Comparison of ENCODE assay signal across 5 fruit fly cellular contexts in genomic region chr3R:18743270-18743922, dm6.
TF ChIP-seq lines count a peak whose summit lies in the region.

Mekk1 (minus strand) TSS chr3R:18743594.

- TF ChIP-seq CTCF in whole organism, embryonic (GFP tag; optimal IDR thresholded peaks at IDR 0.05; lab: Kevin White, UChicago) = peak; percentile 34

TF ChIP-seq in whole organism, adult, 20 proteins besides CTCF, POLR2A, EP300 and RAD21 (continues in another document):
- TF ChIP-seq CG33017 (tag; optimal IDR thresholded peaks at IDR 0.05; lab: Kevin White, UChicago) = no peak
- peak; percentile 74 for TF ChIP-seq CG5204 (GFP tag; optimal IDR thresholded peaks at IDR 0.05; lab: Kevin White, UChicago)
- peak; percentile 8 for TF ChIP-seq cic (GFP tag; optimal IDR thresholded peaks at IDR 0.05; lab: Kevin White, UChicago)
- TF ChIP-seq Clk (GFP tag; optimal IDR thresholded peaks at IDR 0.05; lab: Kevin White, UChicago) = peak; percentile 51
- peak; percentile 66 for TF ChIP-seq CG12768 (GFP tag; optimal IDR thresholded peaks at IDR 0.05; lab: Kevin White, UChicago)
- TF ChIP-seq CG1620 (GFP tag; optimal IDR thresholded peaks at IDR 0.05; lab: Kevin White, UChicago) = peak; percentile 61
- TF ChIP-seq cnc (optimal IDR thresholded peaks at IDR 0.05; lab: Kevin White, UChicago) = no peak
- peak; percentile 56 for TF ChIP-seq CG14711 (tag; optimal IDR thresholded peaks at IDR 0.05; lab: Kevin White, UChicago)
- TF ChIP-seq CG7101 (tag; optimal IDR thresholded peaks at IDR 0.05; lab: Kevin White, UChicago) = peak; percentile 84
- peak; percentile 58 for TF ChIP-seq CG7045 (GFP tag; optimal IDR thresholded peaks at IDR 0.05; lab: Kevin White, UChicago)
- TF ChIP-seq Hr96 (GFP tag; optimal IDR thresholded peaks at IDR 0.05; lab: Kevin White, UChicago) = peak; percentile 83
- peak; percentile 44 for TF ChIP-seq pad (GFP tag; optimal IDR thresholded peaks at IDR 0.05; lab: Kevin White, UChicago)
- TF ChIP-seq kay (GFP tag; lab: Kevin White, UChicago; ENCODE audit: borderline replicate concordance) = no peak
- peak; percentile 72 for TF ChIP-seq Mnt (GFP tag; optimal IDR thresholded peaks at IDR 0.05; lab: Kevin White, UChicago)
- no peak for TF ChIP-seq tj (GFP tag; optimal IDR thresholded peaks at IDR 0.05; lab: Kevin White, UChicago)
- TF ChIP-seq toe (GFP tag; optimal IDR thresholded peaks at IDR 0.05; lab: Kevin White, UChicago) = peak; percentile 88
- peak; percentile 50 for TF ChIP-seq CG11617 (GFP tag; optimal IDR thresholded peaks at IDR 0.05; lab: Kevin White, UChicago)
- TF ChIP-seq bab1 (GFP tag; optimal IDR thresholded peaks at IDR 0.05; lab: Kevin White, UChicago) = peak; percentile 72

TF ChIP-seq in whole organism, embryonic, 481 proteins besides CTCF, POLR2A, EP300 and RAD21 (continues in another document):
- TF ChIP-seq Stat92E (GFP tag; optimal IDR thresholded peaks at IDR 0.05; lab: Kevin White, UChicago) = peak in 1 of 3 experiments; percentile 52
- TF ChIP-seq Blimp-1 (GFP tag; optimal IDR thresholded peaks at IDR 0.05; lab: Kevin White, UChicago) = peak; percentile 26
- TF ChIP-seq CG33557 (GFP tag; optimal IDR thresholded peaks at IDR 0.05; lab: Kevin White, UChicago) = no peak
- TF ChIP-seq CHES-1-like (GFP tag; optimal IDR thresholded peaks at IDR 0.05; lab: Kevin White, UChicago) = peak; percentile 50
- TF ChIP-seq CG34422 (GFP tag; IDR thresholded peaks at IDR 0.05; lab: Robert Waterston, UW) = no peak; the same call in 2 of the 3 replicates
- no peak; the same call in 2 of the 3 replicates for TF ChIP-seq Opbp (GFP tag; IDR thresholded peaks at IDR 0.05; lab: Robert Waterston, UW; ENCODE audit: partially characterized antibody)
- TF ChIP-seq eyg (GFP tag; optimal IDR thresholded peaks at IDR 0.05; lab: Kevin White, UChicago) = no peak
- TF ChIP-seq ind (GFP tag; optimal IDR thresholded peaks at IDR 0.05; lab: Kevin White, UChicago) = peak; percentile 52
- peak; percentile 20 for TF ChIP-seq pum (GFP tag; optimal IDR thresholded peaks at IDR 0.05; lab: Kevin White, UChicago)
- TF ChIP-seq Fer1 (GFP tag; optimal IDR thresholded peaks at IDR 0.05; lab: Kevin White, UChicago) = peak; percentile 73
- no peak for TF ChIP-seq CG11723 (GFP tag; optimal IDR thresholded peaks at IDR 0.05; lab: Kevin White, UChicago)
- TF ChIP-seq CG34224 (GFP tag; IDR thresholded peaks at IDR 0.05; lab: Robert Waterston, UW; ENCODE audit: partially characterized antibody) = peak; percentile 24; the same call in 1 of the 3 replicates
- no peak for TF ChIP-seq lbe (GFP tag; optimal IDR thresholded peaks at IDR 0.05; lab: Kevin White, UChicago)
- no peak for TF ChIP-seq Adf1 (GFP tag; IDR thresholded peaks at IDR 0.05; lab: Robert Waterston, UW)
- no peak for TF ChIP-seq zen (tag; optimal IDR thresholded peaks at IDR 0.05; lab: Kevin White, UChicago)
- no peak for TF ChIP-seq D (optimal IDR thresholded peaks at IDR 0.05; lab: Kevin White, UChicago)
- no peak for TF ChIP-seq D (GFP tag; optimal IDR thresholded peaks at IDR 0.05; lab: Kevin White, UChicago)
- TF ChIP-seq dmrt11E (tag; optimal IDR thresholded peaks at IDR 0.05; lab: Kevin White, UChicago) = no peak

TF ChIP-seq in whole organism, prepupa, 60 proteins besides CTCF, POLR2A, EP300 and RAD21 (continues in another document):
- TF ChIP-seq CG6808 (GFP tag; optimal IDR thresholded peaks at IDR 0.05; lab: Kevin White, UChicago) (peak; percentile 58), Ets96B (tag; optimal IDR thresholded peaks at IDR 0.05; lab: Kevin White, UChicago) (peak; percentile 32), esn (GFP tag; optimal IDR thresholded peaks at IDR 0.05; lab: Kevin White, UChicago) (peak; percentile 67), Met (GFP tag; optimal IDR thresholded peaks at IDR 0.05; lab: Kevin White, UChicago) (peak; percentile 62), fd59A (GFP tag; optimal IDR thresholded peaks at IDR 0.05; lab: Kevin White, UChicago) (peak; percentile 24), CG11294 (GFP tag; IDR thresholded peaks at IDR 0.05; lab: Robert Waterston, UW) (no peak), achi (GFP tag; optimal IDR thresholded peaks at IDR 0.05; lab: Kevin White, UChicago) (peak; percentile 45), Eip78C (GFP tag; lab: Kevin White, UChicago) (peak; percentile 84), svp (GFP tag; lab: Kevin White, UChicago) (peak; percentile 79), dsx (GFP tag; optimal IDR thresholded peaks at IDR 0.05; lab: Kevin White, UChicago; ENCODE audit: poor library complexity, severe bottlenecking) (peak; percentile 36), CG8119 (GFP tag; IDR thresholded peaks at IDR 0.05; lab: Robert Waterston, UW) (peak; percentile 40; the same call in 1 of the 3 replicates), CG4318 (GFP tag; optimal IDR thresholded peaks at IDR 0.05; lab: Kevin White, UChicago) (peak; percentile 13), cyc (GFP tag; optimal IDR thresholded peaks at IDR 0.05; lab: Kevin White, UChicago) (peak; percentile 65), CG7368 (GFP tag; optimal IDR thresholded peaks at IDR 0.05; lab: Kevin White, UChicago) (peak; percentile 19), ss (GFP tag; optimal IDR thresholded peaks at IDR 0.05; lab: Kevin White, UChicago) (peak; percentile 54 to 55), fd85E (GFP tag; optimal IDR thresholded peaks at IDR 0.05; lab: Kevin White, UChicago) (no peak), lz (GFP tag; optimal IDR thresholded peaks at IDR 0.05; lab: Kevin White, UChicago) (peak; percentile 59), CG6792 (GFP tag; optimal IDR thresholded peaks at IDR 0.05; lab: Kevin White, UChicago) (peak; percentile 9), Hr4 (GFP tag; optimal IDR thresholded peaks at IDR 0.05; lab: Kevin White, UChicago) (peak; percentile 70)

TF ChIP-seq in whole organism, pupa, 21 proteins besides CTCF, POLR2A, EP300 and RAD21:
- peak; percentile 26 for TF ChIP-seq CG34367 (tag; optimal IDR thresholded peaks at IDR 0.05; lab: Kevin White, UChicago)
- peak; percentile 91 for TF ChIP-seq CG8159 (tag; optimal IDR thresholded peaks at IDR 0.05; lab: Kevin White, UChicago)
- TF ChIP-seq fd96Ca (GFP tag; IDR thresholded peaks at IDR 0.05; lab: Robert Waterston, UW) = no peak
- peak; percentile 11; the same call in 1 of the 2 replicates for TF ChIP-seq CG32121 (GFP tag; IDR thresholded peaks at IDR 0.05; lab: Robert Waterston, UW)
- peak; percentile 38 for TF ChIP-seq Snoo (tag; optimal IDR thresholded peaks at IDR 0.05; lab: Kevin White, UChicago)
- peak; percentile 43 for TF ChIP-seq Pif1B (GFP tag; optimal IDR thresholded peaks at IDR 0.05; lab: Kevin White, UChicago)
- no peak for TF ChIP-seq rn (GFP tag; IDR thresholded peaks at IDR 0.05; lab: Robert Waterston, UW)
- TF ChIP-seq CG9948 (tag; optimal IDR thresholded peaks at IDR 0.05; lab: Kevin White, UChicago) = no peak
- TF ChIP-seq CG8301 (tag; optimal IDR thresholded peaks at IDR 0.05; lab: Kevin White, UChicago) = no peak
- peak; percentile 35; the same call in 1 of the 2 replicates for TF ChIP-seq CG12605 (GFP tag; IDR thresholded peaks at IDR 0.05; lab: Robert Waterston, UW)
- TF ChIP-seq CG13204 (GFP tag; optimal IDR thresholded peaks at IDR 0.05; lab: Kevin White, UChicago) = no peak
- TF ChIP-seq CG15710 (tag; optimal IDR thresholded peaks at IDR 0.05; lab: Kevin White, UChicago) = peak; percentile 45
- TF ChIP-seq gl (tag; optimal IDR thresholded peaks at IDR 0.05; lab: Kevin White, UChicago) = peak; percentile 64
- TF ChIP-seq CG17806 (tag; optimal IDR thresholded peaks at IDR 0.05; lab: Kevin White, UChicago) = peak; percentile 9
- no peak for TF ChIP-seq EcR (GFP tag; optimal IDR thresholded peaks at IDR 0.05; lab: Kevin White, UChicago)

TF ChIP-seq in whole organism, wandering third instar larva, 38 proteins besides CTCF, POLR2A, EP300 and RAD21 (continues in another document):
- TF ChIP-seq pan (optimal IDR thresholded peaks at IDR 0.05; lab: Kevin White, UChicago) (no peak), Sp1 (GFP tag; optimal IDR thresholded peaks at IDR 0.05; lab: Kevin White, UChicago) (peak; percentile 65), sv (GFP tag; optimal IDR thresholded peaks at IDR 0.05; lab: Kevin White, UChicago) (no peak), tai (GFP tag; optimal IDR thresholded peaks at IDR 0.05; lab: Kevin White, UChicago) (no peak), OdsH (GFP tag; optimal IDR thresholded peaks at IDR 0.05; lab: Kevin White, UChicago) (peak; percentile 39), Rel (GFP tag; optimal IDR thresholded peaks at IDR 0.05; lab: Kevin White, UChicago) (no peak), Rel (tag; optimal IDR thresholded peaks at IDR 0.05; lab: Kevin White, UChicago) (peak; percentile 59), CG9705 (GFP tag; optimal IDR thresholded peaks at IDR 0.05; lab: Kevin White, UChicago) (peak; percentile 51), br (GFP tag; optimal IDR thresholded peaks at IDR 0.05; lab: Kevin White, UChicago) (peak; percentile 52), Hr78 (GFP tag; optimal IDR thresholded peaks at IDR 0.05; lab: Kevin White, UChicago) (no peak), rgr (GFP tag; optimal IDR thresholded peaks at IDR 0.05; lab: Kevin White, UChicago) (peak; percentile 60), Vsx2 (GFP tag; optimal IDR thresholded peaks at IDR 0.05; lab: Kevin White, UChicago; ENCODE audit: partially characterized antibody) (peak; percentile 85), fru (GFP tag; optimal IDR thresholded peaks at IDR 0.05; lab: Kevin White, UChicago) (peak; percentile 62), CrebA (GFP tag; optimal IDR thresholded peaks at IDR 0.05; lab: Kevin White, UChicago; ENCODE audit: borderline replicate concordance) (no peak), HLH106 (tag; optimal IDR thresholded peaks at IDR 0.05; lab: Kevin White, UChicago) (peak; percentile 75), jim (GFP tag; optimal IDR thresholded peaks at IDR 0.05; lab: Kevin White, UChicago) (peak; percentile 57), GATAd (GFP tag; optimal IDR thresholded peaks at IDR 0.05; lab: Kevin White, UChicago) (peak; percentile 23), usp (GFP tag; optimal IDR thresholded peaks at IDR 0.05; lab: Kevin White, UChicago) (no peak), ey (GFP tag; optimal IDR thresholded peaks at IDR 0.05; lab: Kevin White, UChicago) (peak; percentile 71), Myc (optimal IDR thresholded peaks at IDR 0.05; lab: Kevin White, UChicago) (peak; percentile 83), Dfd (GFP tag; optimal IDR thresholded peaks at IDR 0.05; lab: Kevin White, UChicago) (no peak), woc (GFP tag; optimal IDR thresholded peaks at IDR 0.05; lab: Kevin White, UChicago) (peak; percentile 90), Dif (GFP tag; optimal IDR thresholded peaks at IDR 0.05; lab: Kevin White, UChicago; ENCODE audit: partially characterized antibody) (peak; percentile 0), Abd-B (GFP tag; optimal IDR thresholded peaks at IDR 0.05; lab: Kevin White, UChicago) (no peak), sage (GFP tag; optimal IDR thresholded peaks at IDR 0.05; lab: Kevin White, UChicago) (no peak), brk (GFP tag; optimal IDR thresholded peaks at IDR 0.05; lab: Kevin White, UChicago) (no peak), Jra (GFP tag; optimal IDR thresholded peaks at IDR 0.05; lab: Kevin White, UChicago) (peak; percentile 61), dmrt93B (GFP tag; optimal IDR thresholded peaks at IDR 0.05; lab: Kevin White, UChicago) (peak; percentile 14), dsf (GFP tag; optimal IDR thresholded peaks at IDR 0.05; lab: Kevin White, UChicago; ENCODE audit: borderline replicate concordance) (peak; percentile 32)
